Worm (Caenorhabditis elegans) whole organism, young adult: ENCODE data around the gene srbc-44.

ENCODE experiments used
- B0336.3 ChIP-seq: fragments of 200-800 bp; sonication (Bioruptor generic); IDR thresholded peaks from 2 replicates; pipeline ENCODE4 v1.3.6; 2022; ENCODE audit warnings: missing genetic modification characterization, missing compliant biosample characterization
- C17E4.6 ChIP-seq: fragments of 200-800 bp; sonication (Bioruptor generic); IDR thresholded peaks from 2 replicates; pipeline ENCODE4 v1.3.6; 2022; ENCODE audit warnings: missing genetic modification reagents, missing genetic modification characterization, missing compliant biosample characterization
- F39B2.1 ChIP-seq: fragments of 200-800 bp; sonication (Bioruptor generic); IDR thresholded peaks from 2 replicates; pipeline ENCODE4 v1.3.6; 2022; ENCODE audit warnings: missing genetic modification reagents, missing genetic modification characterization, missing compliant biosample characterization
- F57A8.1 ChIP-seq: fragments of 200-800 bp; sonication (Bioruptor generic); optimal IDR thresholded peaks from 2 replicates; lab custom pipeline; 2018; ENCODE audit warnings: mild to moderate bottlenecking, missing genetic modification characterization, moderate library complexity, missing compliant biosample characterization
- ZK185.1 ChIP-seq: sonication (generic microtip); optimal IDR thresholded peaks from 2 replicates; lab custom pipeline; 2016; ENCODE audit warnings: mild to moderate bottlenecking, missing genetic modification characterization, missing compliant biosample characterization; ENCODE audit not compliant: poor library complexity, severe bottlenecking
- ama-1 ChIP-seq, 3 experiments: fragments of 150-350 bp in 1 of 3; sonication (generic microtip) in 2 of 3; optimal IDR thresholded peaks; 2 replicates each; lab custom pipeline; 2014 to 2018; ENCODE audit warnings: missing biosample characterization in 2 of 3, missing genetic modification characterization in 2 of 3, missing genetic modification reagents in 2 of 3
- athp-1 ChIP-seq: sonication (generic microtip); optimal IDR thresholded peaks from 2 replicates; lab custom pipeline; 2017; ENCODE audit warnings: mild to moderate bottlenecking, missing genetic modification characterization, missing compliant biosample characterization
- attf-5 ChIP-seq: fragments of 200-800 bp; sonication (Bioruptor generic); optimal IDR thresholded peaks from 2 replicates; lab custom pipeline; 2018; ENCODE audit warnings: mild to moderate bottlenecking, missing genetic modification characterization, missing compliant biosample characterization
- bed-2 ChIP-seq: fragments of 200-800 bp; sonication (Bioruptor generic); IDR thresholded peaks from 2 replicates; pipeline ENCODE4 v1.3.6; 2022; ENCODE audit warnings: missing genetic modification reagents, missing genetic modification characterization, missing compliant biosample characterization
- cebp-1 ChIP-seq, 2 experiments: fragments of 200-800 bp in 1 of 2; sonication (Bioruptor generic) in 1 of 2; sonication (generic microtip) in 1 of 2; IDR thresholded peaks in 1 of 2; optimal IDR thresholded peaks in 1 of 2; 2 replicates each; pipeline versions ENCODE4 v1.3.6 to Lab custom; 2017 to 2022; ENCODE audit warnings: missing compliant biosample characterization in 2 of 2, missing genetic modification characterization in 2 of 2, mild to moderate bottlenecking in 1 of 2, missing genetic modification reagents in 1 of 2, moderate library complexity in 1 of 2
- chd-7 ChIP-seq: sonication (generic microtip); optimal IDR thresholded peaks from 2 replicates; lab custom pipeline; 2016; ENCODE audit warnings: mild to moderate bottlenecking, missing genetic modification characterization, moderate library complexity, missing compliant biosample characterization
- dox-1 ChIP-seq: fragments of 200-800 bp; sonication (Bioruptor generic); IDR thresholded peaks from 2 replicates; pipeline ENCODE4 v1.3.6; 2022; ENCODE audit warnings: missing genetic modification reagents, missing genetic modification characterization, missing compliant biosample characterization
- efl-1 ChIP-seq: fragments of 150-350 bp; optimal IDR thresholded peaks from 2 replicates; lab custom pipeline; 2014; ENCODE audit warnings: missing biosample characterization, missing genetic modification reagents, missing genetic modification characterization
- egl-18 ChIP-seq: fragments of 200-800 bp; sonication (Bioruptor generic); IDR thresholded peaks from 2 replicates; pipeline ENCODE4 v1.3.6; 2022; ENCODE audit warnings: missing genetic modification reagents, missing genetic modification characterization, missing compliant biosample characterization
- egl-44 ChIP-seq: fragments of 200-800 bp; sonication (Bioruptor generic); IDR thresholded peaks from 2 replicates; pipeline ENCODE4 v1.3.6; 2022; ENCODE audit warnings: missing genetic modification reagents, missing genetic modification characterization, missing compliant biosample characterization
- fkh-3 ChIP-seq: sonication (generic microtip); optimal IDR thresholded peaks from 2 replicates; lab custom pipeline; 2016; ENCODE audit warnings: mild to moderate bottlenecking, missing genetic modification characterization, missing compliant biosample characterization
- hmg-20 ChIP-seq: fragments of 200-800 bp; sonication (Bioruptor generic); IDR thresholded peaks from 2 replicates; pipeline ENCODE4 v1.3.6; 2022; ENCODE audit warnings: missing genetic modification reagents, missing genetic modification characterization, missing compliant biosample characterization
- hrde-1 ChIP-seq: sonication (generic microtip); optimal IDR thresholded peaks from 2 replicates; lab custom pipeline; 2016; ENCODE audit warnings: missing genetic modification characterization, mild to moderate bottlenecking, missing compliant biosample characterization, moderate library complexity, missing genotype, missing genetic modification reagents, borderline replicate concordance
- lsy-27 ChIP-seq: sonication (generic microtip); optimal IDR thresholded peaks from 2 replicates; lab custom pipeline; 2017; ENCODE audit warnings: missing genetic modification characterization, mild to moderate bottlenecking, missing compliant biosample characterization, antibody characterized with exemption, missing genotype, borderline replicate concordance; ENCODE audit not compliant: insufficient read depth
- madf-8 ChIP-seq: fragments of 200-800 bp; sonication (Bioruptor generic); conservative IDR thresholded peaks from 2 replicates; pipeline ENCODE4 v1.3.6; 2022; ENCODE audit warnings: missing genetic modification reagents, missing genetic modification characterization, missing compliant biosample characterization
- mcd-1 ChIP-seq: fragments of 200-800 bp; sonication (Bioruptor generic); IDR thresholded peaks from 2 replicates; pipeline ENCODE4 v1.3.6; 2022; ENCODE audit warnings: missing genetic modification reagents, missing genetic modification characterization, missing compliant biosample characterization
- mxl-1 ChIP-seq: sonication (generic microtip); optimal IDR thresholded peaks from 2 replicates; lab custom pipeline; 2016; ENCODE audit warnings: missing genetic modification characterization, missing compliant biosample characterization
- nfyb-1 ChIP-seq: fragments of 200-800 bp; sonication (Bioruptor generic); IDR thresholded peaks from 2 replicates; pipeline ENCODE4 v1.3.6; 2022; ENCODE audit warnings: missing genetic modification reagents, missing genetic modification characterization, missing compliant biosample characterization
- pha-4 ChIP-seq: fragments of 150-350 bp; sonication (generic microtip); optimal IDR thresholded peaks from 2 replicates; lab custom pipeline; 2014; ENCODE audit warnings: missing biosample characterization, missing genetic modification reagents, missing genetic modification characterization
- repo-1 ChIP-seq: sonication (generic microtip); optimal IDR thresholded peaks from 2 replicates; lab custom pipeline; 2017; ENCODE audit warnings: mild to moderate bottlenecking, missing genetic modification characterization, missing compliant biosample characterization
- snpc-1.1 ChIP-seq: sonication (generic microtip); optimal IDR thresholded peaks from 2 replicates; lab custom pipeline; 2017; ENCODE audit warnings: missing genetic modification characterization, mild to moderate bottlenecking, missing compliant biosample characterization, antibody characterized with exemption, moderate library complexity, missing genotype, missing genetic modification reagents; ENCODE audit not compliant: insufficient read depth
- snpc-3.4 ChIP-seq: sonication (generic microtip); optimal IDR thresholded peaks from 2 replicates; lab custom pipeline; 2017; ENCODE audit warnings: missing genetic modification characterization, mild to moderate bottlenecking, missing compliant biosample characterization, antibody characterized with exemption, moderate library complexity, missing genotype, missing genetic modification reagents
- somi-1 ChIP-seq: fragments of 200-800 bp; sonication (Bioruptor generic); optimal IDR thresholded peaks from 2 replicates; lab custom pipeline; 2018; ENCODE audit warnings: mild to moderate bottlenecking, missing genetic modification characterization, missing compliant biosample characterization
- tbx-9 ChIP-seq: sonication (generic microtip); optimal IDR thresholded peaks from 2 replicates; lab custom pipeline; 2016; ENCODE audit warnings: borderline replicate concordance, missing genetic modification characterization, inconsistent platforms, missing compliant biosample characterization
- ztf-25 ChIP-seq: fragments of 200-800 bp; sonication (Bioruptor generic); IDR thresholded peaks from 2 replicates; pipeline ENCODE4 v1.3.6; 2022; ENCODE audit warnings: missing genetic modification reagents, missing genetic modification characterization, missing compliant biosample characterization
- ztf-26 ChIP-seq: sonication (generic microtip); optimal IDR thresholded peaks from 2 replicates; lab custom pipeline; 2017; ENCODE audit warnings: missing genetic modification characterization, missing compliant biosample characterization

Gene srbc-44

ce11 chrV:12759660-12760059, 28.7 kb downstream of the srbc-44 start, which contains the start of gene papl-1:
Gene papl-1 (minus strand): TSS chrV:12759760.
- TF ChIP-seq F57A8.1 (GFP tag; lab: Kevin White, UChicago) (no peak), egl-44 (no peak), madf-8 (GFP tag; lab: Robert Waterston, UW) (no peak), athp-1 (tag; lab: Kevin White, UChicago) (no peak), B0336.3 (GFP tag; lab: Robert Waterston, UW) (no peak), ztf-25 (GFP tag; lab: Robert Waterston, UW) (no peak), lsy-27 (no peak), somi-1 (no peak), ztf-26 (tag; lab: Kevin White, UChicago) (no peak), F39B2.1 (no peak), egl-18 (no peak), hmg-20 (GFP tag; lab: Robert Waterston, UW) (no peak), C17E4.6 (no peak)

- no peak for TF ChIP-seq fkh-3
- no peak for TF ChIP-seq pha-4
- TF ChIP-seq mxl-1 (tag; lab: Kevin White, UChicago), result no peak
- no peak for TF ChIP-seq bed-2
- TF ChIP-seq ama-1 (optimal IDR thresholded peaks at IDR 0.05; lab: Kevin White, UChicago), result no peak
- no peak for TF ChIP-seq ama-1 (GFP tag; optimal IDR thresholded peaks at IDR 0.05; lab: Kevin White, UChicago)
- TF ChIP-seq hrde-1 (tag; lab: Kevin White, UChicago), result no peak
- no peak for TF ChIP-seq efl-1
- TF ChIP-seq nfyb-1 (GFP tag; lab: Robert Waterston, UW), result no peak
- no peak for TF ChIP-seq ztf-25 (GFP tag; lab: Robert Waterston, UW)
- TF ChIP-seq, all 124 proteins: peak for 0
These were observed 33.5 kb downstream of the srbc-44 start, which contains the start of gene gpa-13 for ce11 chrV:12754839-12755238. Gene gpa-13 (minus strand): TSS chrV:12754939.

ce11 chrV:12752407-12752806, 35.9 kb downstream of the srbc-44 start, which contains the start of gene C15C8.8:
Gene C15C8.8 (minus strand): TSS chrV:12752507.
- no peak for TF ChIP-seq mcd-1
- TF ChIP-seq ZK185.1 (tag; lab: Kevin White, UChicago), result no peak
- TF ChIP-seq tbx-9 (tag; lab: Kevin White, UChicago), result no peak
- no peak for TF ChIP-seq snpc-1.1
- TF ChIP-seq repo-1, result no peak
- TF ChIP-seq cebp-1 (GFP tag; IDR thresholded peaks at IDR 0.05; lab: Robert Waterston, UW), result no peak
- TF ChIP-seq cebp-1 (tag; optimal IDR thresholded peaks at IDR 0.05; lab: Kevin White, UChicago), result no peak
- TF ChIP-seq dox-1 (GFP tag; lab: Robert Waterston, UW), result no peak

ce11 chrV:12751495-12752050, 36.8 kb downstream of the srbc-44 start, which contains the start of gene C15C8.6:
Gene C15C8.6 (minus strand): TSS chrV:12751545.
- no peak for TF ChIP-seq chd-7 (tag; lab: Kevin White, UChicago)
- no peak for TF ChIP-seq snpc-3.4 (tag; lab: Kevin White, UChicago)

- TF ChIP-seq B0336.3 (GFP tag; lab: Robert Waterston, UW) (no peak), egl-18 (no peak), lsy-27 (no peak), attf-5 (no peak), F57A8.1 (GFP tag; lab: Kevin White, UChicago) (no peak)
These were observed 38.8 kb downstream of the srbc-44 start for ce11 chrV:12749558-12749957.
